Worm (Caenorhabditis elegans) whole organism, L1 larva: ENCODE measurements around the gene W05E10.5.
A peak's percentile ranks its signal among the peaks of the same experiment; 100 is the strongest.

Source experiments
- aha-1 ChIP-seq: fragments of 150-350 bp; optimal IDR thresholded peaks from 2 replicates; lab custom pipeline; 2014; ENCODE audit warnings: missing biosample characterization, missing genetic modification characterization
- ama-1 ChIP-seq: fragments of 150-350 bp; optimal IDR thresholded peaks from 2 replicates; lab custom pipeline; 2014
- ceh-8 ChIP-seq: fragments of 200-800 bp; sonication (Bioruptor generic); optimal IDR thresholded peaks from 2 replicates; lab custom pipeline; 2018; ENCODE audit warnings: mild to moderate bottlenecking, missing genetic modification characterization, moderate library complexity, missing compliant biosample characterization
- lin-14 ChIP-seq: fragments of 200-800 bp; sonication (Bioruptor generic); optimal IDR thresholded peaks from 2 replicates; lab custom pipeline; 2018; ENCODE audit warnings: mild to moderate bottlenecking, missing genetic modification characterization, moderate library complexity, missing compliant biosample characterization
- lin-15B ChIP-seq: fragments of 150-350 bp; sonication (generic microtip); optimal IDR thresholded peaks from 3 replicates; lab custom pipeline; 2014; ENCODE audit warnings: missing biosample characterization, missing genetic modification characterization
- lin-39 ChIP-seq: fragments of 150-350 bp; optimal IDR thresholded peaks from 2 replicates; lab custom pipeline; 2014; ENCODE audit warnings: missing biosample characterization, missing genetic modification reagents, missing genetic modification characterization
- lir-3 ChIP-seq: sonication (generic microtip); optimal IDR thresholded peaks from 2 replicates; lab custom pipeline; 2016; ENCODE audit warnings: mild to moderate bottlenecking, missing genetic modification characterization, moderate library complexity, missing compliant biosample characterization; ENCODE audit not compliant: poor library complexity
- nhr-28 ChIP-seq: fragments of 150-350 bp; optimal IDR thresholded peaks from 2 replicates; lab custom pipeline; 2014; ENCODE audit warnings: missing biosample characterization, missing genetic modification characterization
- unc-98 ChIP-seq: fragments of 200-800 bp; sonication (Bioruptor generic); IDR thresholded peaks from 2 replicates; pipeline ENCODE4 v1.3.6; 2022; ENCODE audit warnings: missing genetic modification characterization, missing compliant biosample characterization

DNA sequence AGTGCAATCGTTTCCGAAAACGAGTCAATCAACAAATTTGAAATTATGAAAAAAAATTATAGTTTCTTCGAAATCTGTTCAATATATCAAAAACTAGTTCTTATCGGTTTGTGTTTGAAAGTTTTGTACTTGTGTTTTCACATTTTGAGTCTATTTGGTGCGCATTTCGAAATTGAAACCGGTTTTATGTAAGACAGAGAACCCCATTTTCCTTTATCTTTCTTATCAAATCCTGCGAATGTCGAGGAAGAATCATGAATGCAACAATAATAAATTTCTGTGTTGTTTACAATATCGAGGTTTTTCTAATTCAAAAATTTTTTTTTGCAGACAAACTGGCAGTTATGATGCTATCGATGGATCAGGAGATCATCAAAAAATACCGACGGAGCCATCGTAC is 12.6 kb downstream of the W05E10.5 start:
- TF ChIP-seq ama-1 (lab: Kevin White, UChicago) (no peak), unc-98 (no peak), ceh-8 (GFP tag; lab: Kevin White, UChicago) (no peak), lin-14 (peak; percentile 45), lin-15B (tag; lab: Kevin White, UChicago) (no peak), nhr-28 (no peak), lir-3 (tag; lab: Kevin White, UChicago) (no peak), aha-1 (tag; lab: Kevin White, UChicago) (no peak), lin-39 (tag; lab: Kevin White, UChicago) (no peak)
